Fruit fly (Drosophila melanogaster): ENCODE measurements around the gene CG7963.

DNA sequence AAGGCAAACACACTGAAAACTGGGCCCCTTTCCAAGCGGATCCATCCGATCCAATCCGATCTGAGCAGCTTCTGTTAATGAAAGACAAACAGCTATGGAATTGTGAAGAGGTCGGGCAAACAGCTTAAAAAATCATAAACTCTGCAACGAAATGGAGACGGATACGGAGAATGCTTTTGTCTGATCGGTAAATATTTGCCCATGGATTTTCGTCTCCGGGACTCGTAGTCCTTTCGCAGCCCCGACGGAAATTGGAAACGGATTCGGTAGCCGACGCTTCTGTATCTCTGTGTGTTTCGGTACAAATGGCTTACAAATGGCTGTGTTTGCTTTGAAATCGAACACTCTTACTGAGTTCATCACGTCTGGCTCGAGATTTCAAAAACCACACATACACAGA lies 35.7 kb upstream of the CG7963 start:
- TF ChIP-seq psq (optimal IDR thresholded peaks at IDR 0.05): no peak
- TF ChIP-seq EcR (GFP tag; optimal IDR thresholded peaks at IDR 0.05): no peak
- no peak for TF ChIP-seq CG8478 (optimal IDR thresholded peaks at IDR 0.05)

All from whole organism.